Worm (Caenorhabditis elegans) whole organism, early embryonic: Measurements from ENCODE around the gene cox-5A.

Experiments used
- B0310.2 ChIP-seq: sonication (generic microtip); optimal IDR thresholded peaks from 2 replicates; lab custom pipeline; 2016; ENCODE audit warnings: mild to moderate bottlenecking, missing genetic modification characterization, missing compliant biosample characterization
- F13C5.2 ChIP-seq: sonication (generic microtip); optimal IDR thresholded peaks from 2 replicates; lab custom pipeline; 2017; ENCODE audit warnings: mild to moderate bottlenecking, missing genetic modification characterization, inconsistent platforms, missing compliant biosample characterization
- aly-1 ChIP-seq: sonication (generic microtip); optimal IDR thresholded peaks from 2 replicates; lab custom pipeline; 2016; ENCODE audit warnings: missing genetic modification characterization, missing compliant biosample characterization
- ama-1 ChIP-seq: fragments of 150-350 bp; optimal IDR thresholded peaks from 2 replicates; lab custom pipeline; 2014
- ceh-13 ChIP-seq: fragments of 200-800 bp; sonication (Bioruptor generic); optimal IDR thresholded peaks from 2 replicates; lab custom pipeline; 2018; ENCODE audit warnings: mild to moderate bottlenecking, missing genetic modification characterization, missing compliant biosample characterization
- ceh-36 ChIP-seq: sonication (generic microtip); optimal IDR thresholded peaks from 2 replicates; lab custom pipeline; 2016; ENCODE audit warnings: missing genetic modification characterization, inconsistent platforms, missing compliant biosample characterization
- ets-7 ChIP-seq: sonication (generic microtip); optimal IDR thresholded peaks from 2 replicates; lab custom pipeline; 2016; ENCODE audit warnings: missing genotype, missing genetic modification characterization, missing compliant biosample characterization
- flt-1 ChIP-seq: fragments of 200-800 bp; sonication (Bioruptor generic); IDR thresholded peaks from 2 replicates; pipeline ENCODE4 v1.3.6; 2022; ENCODE audit warnings: missing genetic modification characterization, missing compliant biosample characterization
- hmbx-1 ChIP-seq: sonication (generic microtip); optimal IDR thresholded peaks from 2 replicates; lab custom pipeline; 2016; ENCODE audit warnings: mild to moderate bottlenecking, missing genetic modification characterization, missing compliant biosample characterization
- hmg-4 ChIP-seq: fragments of 200-800 bp; sonication (Bioruptor generic); optimal IDR thresholded peaks from 2 replicates; lab custom pipeline; 2018; ENCODE audit warnings: mild to moderate bottlenecking, missing genetic modification characterization, missing compliant biosample characterization
- hnd-1 ChIP-seq: sonication (generic microtip); optimal IDR thresholded peaks from 2 replicates; lab custom pipeline; 2016; ENCODE audit warnings: missing genetic modification characterization, missing compliant biosample characterization
- pes-1 ChIP-seq: fragments of 200-800 bp; sonication (Bioruptor generic); IDR thresholded peaks from 2 replicates; pipeline ENCODE4 v1.3.6; 2022; ENCODE audit warnings: missing genetic modification reagents, missing genetic modification characterization, missing compliant biosample characterization
- scrt-1 ChIP-seq: fragments of 200-800 bp; sonication (Bioruptor generic); IDR thresholded peaks from 2 replicates; pipeline ENCODE4 v1.3.6; 2022; ENCODE audit warnings: missing genetic modification characterization, missing compliant biosample characterization
- sea-1 ChIP-seq: fragments of 200-800 bp; sonication (Bioruptor generic); conservative IDR thresholded peaks from 2 replicates; pipeline ENCODE4 v1.3.6; 2022; ENCODE audit warnings: missing genetic modification characterization, missing compliant biosample characterization
- tbx-11 ChIP-seq: fragments of 200-800 bp; sonication (Bioruptor generic); IDR thresholded peaks from 2 replicates; pipeline ENCODE4 v1.3.6; 2022; ENCODE audit warnings: missing genetic modification characterization, missing compliant biosample characterization
- tbx-37 ChIP-seq: fragments of 200-800 bp; sonication (Bioruptor generic); conservative IDR thresholded peaks from 2 replicates; pipeline ENCODE4 v1.3.6; 2022; ENCODE audit warnings: missing genetic modification reagents, missing genetic modification characterization, missing compliant biosample characterization
- tra-4 ChIP-seq: sonication (generic microtip); optimal IDR thresholded peaks from 2 replicates; lab custom pipeline; 2017; ENCODE audit warnings: missing genetic modification characterization, missing compliant biosample characterization

The cox-5A gene

ce11 chrIII:12942307-12942706 is 37.0 kb downstream of the cox-5A start, which contains the start of gene unc-25:
Gene unc-25 (plus strand): TSS chrIII:12942651.
- TF ChIP-seq aly-1 (tag; lab: Kevin White, UChicago): no peak
- no peak for TF ChIP-seq ceh-13 (GFP tag; lab: Kevin White, UChicago)
- TF ChIP-seq tbx-11 (GFP tag; lab: Robert Waterston, UW): no peak
- TF ChIP-seq hmg-4 (GFP tag; lab: Kevin White, UChicago): no peak
- TF ChIP-seq pes-1: no peak
- no peak for TF ChIP-seq hnd-1 (tag; lab: Kevin White, UChicago)
- TF ChIP-seq flt-1 (GFP tag; lab: Robert Waterston, UW): no peak
- TF ChIP-seq hmbx-1 (tag; lab: Kevin White, UChicago): no peak
- no peak for TF ChIP-seq ets-7
- TF ChIP-seq scrt-1: no peak
- no peak for TF ChIP-seq tbx-37 (GFP tag; lab: Robert Waterston, UW)
- TF ChIP-seq F13C5.2 (tag; lab: Kevin White, UChicago): no peak
- no peak for TF ChIP-seq sea-1 (GFP tag; lab: Robert Waterston, UW)
- no peak for TF ChIP-seq B0310.2
- TF ChIP-seq ama-1 (lab: Kevin White, UChicago): no peak
- TF ChIP-seq tra-4 (tag; lab: Kevin White, UChicago): no peak

- TF ChIP-seq ama-1 (lab: Kevin White, UChicago): no peak
- no peak for TF ChIP-seq sea-1 (GFP tag; lab: Robert Waterston, UW)
- no peak for TF ChIP-seq ets-7
- TF ChIP-seq hmbx-1 (tag; lab: Kevin White, UChicago): no peak
- no peak for TF ChIP-seq pes-1
- TF ChIP-seq tbx-37 (GFP tag; lab: Robert Waterston, UW): no peak
- no peak for TF ChIP-seq F13C5.2 (tag; lab: Kevin White, UChicago)
- TF ChIP-seq hmg-4 (GFP tag; lab: Kevin White, UChicago): no peak
- TF ChIP-seq ceh-36 (tag; lab: Kevin White, UChicago): no peak
- TF ChIP-seq B0310.2: no peak
- no peak for TF ChIP-seq aly-1 (tag; lab: Kevin White, UChicago)
Measured at ce11 chrIII:12944064-12944463, 38.8 kb downstream of the cox-5A start.

- peak; percentile 89 for TF ChIP-seq ceh-36 (tag; lab: Kevin White, UChicago)
- TF ChIP-seq hnd-1 (tag; lab: Kevin White, UChicago): no peak
Measured at ce11 chrIII:12945072-12945471, 39.8 kb downstream of the cox-5A start.

DNA sequence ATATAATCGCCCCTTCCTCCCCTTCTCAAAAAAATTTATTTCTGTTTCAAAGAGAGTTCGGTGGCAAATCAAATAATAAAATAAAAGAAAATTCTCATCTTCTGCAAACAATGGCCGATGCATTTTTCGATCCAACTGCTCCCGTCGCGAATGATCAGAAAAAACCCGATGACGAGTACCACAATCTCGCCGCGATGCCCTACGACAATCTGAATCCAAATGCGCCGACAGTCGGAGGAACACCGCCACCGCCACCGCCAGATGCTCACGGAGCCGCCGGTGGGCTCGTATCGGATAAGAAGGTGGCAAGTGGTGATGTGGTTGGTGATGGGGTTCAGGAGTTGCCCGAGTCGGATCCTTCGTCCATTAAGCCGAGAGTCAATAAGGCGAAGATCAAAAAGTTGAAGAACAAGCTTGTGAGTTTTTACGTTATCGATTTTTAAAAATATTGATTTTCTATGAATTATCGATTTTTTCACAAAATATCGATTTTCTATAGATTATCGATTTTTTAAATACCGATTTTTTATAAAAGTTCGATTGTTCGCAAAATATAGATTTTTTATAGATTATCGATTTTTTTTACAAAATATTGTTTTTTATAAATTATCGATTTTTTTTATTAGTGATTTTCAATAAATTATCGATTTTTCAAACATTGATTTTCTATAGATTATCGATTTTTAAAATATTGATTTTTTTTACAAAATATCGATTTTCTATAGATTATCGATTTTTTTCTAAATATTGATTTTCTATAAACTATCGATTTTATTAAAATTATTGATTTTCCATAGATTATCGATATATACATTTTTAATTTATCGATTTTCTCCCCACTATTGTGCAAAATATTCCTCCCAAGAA is 46.3 kb downstream of the cox-5A start, which contains the start of gene Y39E4A.1:
TSS of gene Y39E4A.1 (plus strand) at position 51 of the 867 bp plus-strand sequence.
- TF ChIP-seq pes-1 (no peak), ets-7 (no peak)

- no peak for TF ChIP-seq flt-1 (GFP tag; lab: Robert Waterston, UW)
- TF ChIP-seq aly-1 (tag; lab: Kevin White, UChicago): no peak
- TF ChIP-seq hnd-1 (tag; lab: Kevin White, UChicago): no peak
- no peak for TF ChIP-seq scrt-1
- no peak for TF ChIP-seq tra-4 (tag; lab: Kevin White, UChicago)
- TF ChIP-seq pes-1: no peak
- no peak for TF ChIP-seq hmbx-1 (tag; lab: Kevin White, UChicago)
- TF ChIP-seq ceh-36 (tag; lab: Kevin White, UChicago): no peak
- TF ChIP-seq ceh-13 (GFP tag; lab: Kevin White, UChicago): no peak
Measured at ce11 chrIII:12952615-12953014, 47.3 kb downstream of the cox-5A start.
